Worm (Caenorhabditis elegans): ENCODE data around the gene C27H5.2.

- TF ChIP-seq aly-2 (tag; optimal IDR thresholded peaks at IDR 0.05) (no peak), unc-62 (GFP tag; optimal IDR thresholded peaks at IDR 0.05) (no peak), mdl-1 (tag; optimal IDR thresholded peaks at IDR 0.05) (no peak), unc-39 (tag; optimal IDR thresholded peaks at IDR 0.05) (no peak), ceh-16 (tag; optimal IDR thresholded peaks at IDR 0.05) (no peak), nhr-43 (tag; optimal IDR thresholded peaks at IDR 0.05; ENCODE audit: poor library complexity, severe bottlenecking) (no peak), snpc-4 (tag; optimal IDR thresholded peaks at IDR 0.05) (no peak), lin-15B (tag; optimal IDR thresholded peaks at IDR 0.05) (no peak), nhr-67 (tag; optimal IDR thresholded peaks at IDR 0.05) (no peak), R02D3.7 (tag; optimal IDR thresholded peaks at IDR 0.05) (no peak), ceh-9 (tag; optimal IDR thresholded peaks at IDR 0.05) (no peak), fos-1 (tag; optimal IDR thresholded peaks at IDR 0.05) (no peak), elt-3 (tag; optimal IDR thresholded peaks at IDR 0.05) (no peak), daf-12 (tag; optimal IDR thresholded peaks at IDR 0.05) (no peak)
These were observed 27.2 kb downstream of the C27H5.2 start for ce11 chrII:7182630-7183029.
